Fruit fly (Drosophila melanogaster) whole organism, embryonic: ENCODE measurements around the gene Ssk.

Experiments used
- Atf-2 ChIP-seq: fragments of 200-800 bp; sonication (Bioruptor generic); optimal IDR thresholded peaks from 2 replicates; lab custom pipeline; 2016; ENCODE audit warnings: missing biosample characterization, missing genetic modification characterization
- CG12071 ChIP-seq: fragments of 200-800 bp; sonication (Bioruptor generic); optimal IDR thresholded peaks from 3 replicates; lab custom pipeline; 2018; ENCODE audit warnings: missing biosample characterization, mild to moderate bottlenecking, missing genetic modification characterization
- CG12299 ChIP-seq: fragments of 200-800 bp; sonication (Bioruptor generic); optimal IDR thresholded peaks from 2 replicates; lab custom pipeline; 2018; ENCODE audit warnings: missing biosample characterization, mild to moderate bottlenecking, missing genetic modification characterization
- CG12391 ChIP-seq: fragments of 200-800 bp; sonication (Bioruptor generic); optimal IDR thresholded peaks from 3 replicates; lab custom pipeline; 2018; ENCODE audit warnings: missing biosample characterization, mild to moderate bottlenecking, missing genetic modification characterization, moderate library complexity
- CG13287 ChIP-seq: fragments of 200-800 bp; sonication (Bioruptor generic); IDR thresholded peaks from 2 replicates; pipeline ENCODE4 v1.3.6; 2022; ENCODE audit warnings: missing biosample characterization, missing genetic modification characterization; ENCODE audit not compliant: partially characterized antibody
- CG15073 ChIP-seq: fragments of 200-800 bp; sonication (Bioruptor generic); optimal IDR thresholded peaks from 2 replicates; lab custom pipeline; 2016; ENCODE audit warnings: missing biosample characterization, missing genetic modification characterization
- CG1602 ChIP-seq: fragments of 200-800 bp; sonication (Bioruptor generic); optimal IDR thresholded peaks from 3 replicates; lab custom pipeline; 2016; ENCODE audit warnings: missing biosample characterization, missing genetic modification characterization
- CG16815 ChIP-seq: fragments of 200-800 bp; sonication (Bioruptor generic); optimal IDR thresholded peaks from 3 replicates; lab custom pipeline; 2017; ENCODE audit warnings: missing biosample characterization, mild to moderate bottlenecking, missing genetic modification characterization
- CG17612 ChIP-seq: fragments of 200-800 bp; sonication (Bioruptor generic); IDR thresholded peaks from 2 replicates; pipeline ENCODE4 v1.3.6; 2022; ENCODE audit warnings: missing biosample characterization, missing genetic modification characterization
- CG18262 ChIP-seq: fragments of 200-800 bp; optimal IDR thresholded peaks from 3 replicates; lab custom pipeline; 2019; ENCODE audit warnings: missing biosample characterization, mild to moderate bottlenecking, missing genetic modification characterization, moderate library complexity
- CG18599 ChIP-seq: fragments of 200-800 bp; sonication (Bioruptor generic); optimal IDR thresholded peaks from 3 replicates; lab custom pipeline; 2017; ENCODE audit warnings: missing biosample characterization, missing genetic modification characterization, mild to moderate bottlenecking, moderate library complexity, missing genetic modification reagents
- CG32767 ChIP-seq: fragments of 200-800 bp; sonication (Bioruptor generic); IDR thresholded peaks from 2 replicates; pipeline ENCODE4 v1.3.6; 2022; ENCODE audit warnings: missing biosample characterization, missing genetic modification characterization
- CG33557 ChIP-seq: fragments of 200-800 bp; sonication (Bioruptor generic); optimal IDR thresholded peaks from 2 replicates; lab custom pipeline; 2019; ENCODE audit warnings: missing biosample characterization, mild to moderate bottlenecking, missing genetic modification characterization, moderate library complexity
- CG3407 ChIP-seq: fragments of 200-800 bp; sonication (Bioruptor generic); optimal IDR thresholded peaks from 2 replicates; lab custom pipeline; 2018; ENCODE audit warnings: missing biosample characterization, mild to moderate bottlenecking, missing genetic modification characterization
- CG4820 ChIP-seq: fragments of 200-800 bp; sonication (Bioruptor generic); optimal IDR thresholded peaks from 3 replicates; lab custom pipeline; 2016; ENCODE audit warnings: missing biosample characterization, missing genetic modification characterization
- CG6683 ChIP-seq: fragments of 200-800 bp; sonication (Bioruptor generic); optimal IDR thresholded peaks from 2 replicates; lab custom pipeline; 2017; ENCODE audit warnings: missing biosample characterization, mild to moderate bottlenecking, missing genetic modification characterization, missing genetic modification reagents
- CG8089 ChIP-seq: fragments of 200-800 bp; sonication (Bioruptor generic); optimal IDR thresholded peaks from 3 replicates; lab custom pipeline; 2016; ENCODE audit warnings: missing biosample characterization, missing genetic modification characterization
- CG8924 ChIP-seq: fragments of 200-800 bp; optimal IDR thresholded peaks from 3 replicates; lab custom pipeline; 2019; ENCODE audit warnings: missing biosample characterization, mild to moderate bottlenecking, missing genetic modification characterization, moderate library complexity
- CG9932 ChIP-seq: fragments of 200-800 bp; sonication (Bioruptor generic); IDR thresholded peaks from 2 replicates; pipeline ENCODE4 v1.3.6; 2022; ENCODE audit warnings: missing biosample characterization, missing genetic modification characterization
- D19A ChIP-seq: fragments of 200-800 bp; optimal IDR thresholded peaks from 3 replicates; lab custom pipeline; 2019; ENCODE audit warnings: missing biosample characterization, mild to moderate bottlenecking, missing genetic modification characterization, moderate library complexity
- Doc3 ChIP-seq: fragments of 200-800 bp; sonication (Bioruptor generic); IDR thresholded peaks from 3 replicates; pipeline ENCODE4 v1.3.6; 2022; ENCODE audit warnings: missing biosample characterization, missing genetic modification characterization; ENCODE audit not compliant: partially characterized antibody
- ERR ChIP-seq: fragments of 200-800 bp; sonication (Bioruptor generic); optimal IDR thresholded peaks from 2 replicates; lab custom pipeline; 2016; ENCODE audit warnings: missing biosample characterization, missing genetic modification characterization
- Fer3 ChIP-seq: fragments of 200-800 bp; sonication (Bioruptor generic); optimal IDR thresholded peaks from 2 replicates; lab custom pipeline; 2018; ENCODE audit warnings: missing biosample characterization, mild to moderate bottlenecking, missing genetic modification characterization, moderate library complexity
- HmgZ ChIP-seq: fragments of 200-800 bp; sonication (Bioruptor generic); optimal IDR thresholded peaks from 2 replicates; lab custom pipeline; 2018; ENCODE audit warnings: missing biosample characterization, mild to moderate bottlenecking, missing genetic modification characterization
- MTF-1 ChIP-seq: fragments of 200-800 bp; sonication (Bioruptor generic); optimal IDR thresholded peaks from 2 replicates; lab custom pipeline; 2018; ENCODE audit warnings: missing biosample characterization, mild to moderate bottlenecking, missing genetic modification characterization, borderline replicate concordance
- Ptx1 ChIP-seq: fragments of 200-800 bp; sonication (Bioruptor generic); IDR thresholded peaks from 2 replicates; pipeline ENCODE4 v1.3.6; 2022; ENCODE audit warnings: missing biosample characterization, missing genetic modification characterization
- Ravus ChIP-seq: fragments of 200-800 bp; sonication (Bioruptor generic); IDR thresholded peaks from 2 replicates; pipeline ENCODE4 v1.3.6; 2022; ENCODE audit warnings: missing biosample characterization, missing genetic modification characterization
- Side ChIP-seq: fragments of 200-800 bp; sonication (Bioruptor generic); optimal IDR thresholded peaks from 2 replicates; lab custom pipeline; 2016; ENCODE audit warnings: missing biosample characterization, missing genetic modification characterization
- Taf1 ChIP-seq: fragments of 200-800 bp; sonication (Bioruptor generic); IDR thresholded peaks from 2 replicates; pipeline ENCODE4 v1.3.6; 2022; ENCODE audit warnings: missing biosample characterization, missing genetic modification characterization
- amos ChIP-seq: fragments of 200-800 bp; sonication (Bioruptor generic); IDR thresholded peaks from 2 replicates; pipeline ENCODE4 v1.3.6; 2022; ENCODE audit warnings: missing biosample characterization, missing genetic modification characterization; ENCODE audit not compliant: partially characterized antibody
- aop ChIP-seq: fragments of 200-800 bp; sonication (Bioruptor generic); IDR thresholded peaks from 2 replicates; pipeline ENCODE4 v1.3.6; 2022; ENCODE audit warnings: missing biosample characterization, missing genetic modification characterization
- bbx ChIP-seq: fragments of 200-800 bp; sonication (Bioruptor generic); IDR thresholded peaks from 2 replicates; pipeline ENCODE4 v1.3.6; 2022; ENCODE audit warnings: missing biosample characterization, missing genetic modification characterization; ENCODE audit not compliant: partially characterized antibody
- cato ChIP-seq: fragments of 200-800 bp; sonication (Bioruptor generic); optimal IDR thresholded peaks from 2 replicates; lab custom pipeline; 2016; ENCODE audit warnings: missing biosample characterization, missing genetic modification characterization, borderline replicate concordance
- ci ChIP-seq: fragments of 200-800 bp; sonication (Bioruptor generic); IDR thresholded peaks from 3 replicates; pipeline ENCODE4 v1.3.6; 2022; ENCODE audit warnings: missing biosample characterization, missing genetic modification characterization
- crp ChIP-seq, 2 experiments: fragments of 200-800 bp; sonication (Bioruptor generic); optimal IDR thresholded peaks; 2 replicates in 1 of 2; 3 replicates in 1 of 2; lab custom pipeline; 2017; ENCODE audit warnings: missing biosample characterization in 2 of 2, missing genetic modification characterization in 2 of 2, mild to moderate bottlenecking in 1 of 2, moderate library complexity in 1 of 2
- cwo ChIP-seq: fragments of 200-800 bp; sonication (Bioruptor generic); optimal IDR thresholded peaks from 3 replicates; lab custom pipeline; 2017; ENCODE audit warnings: missing biosample characterization, missing genetic modification characterization, mild to moderate bottlenecking, moderate library complexity, missing genetic modification reagents
- dmrt99B ChIP-seq: fragments of 200-800 bp; sonication (Bioruptor generic); optimal IDR thresholded peaks from 2 replicates; lab custom pipeline; 2018; ENCODE audit warnings: missing biosample characterization, mild to moderate bottlenecking, missing genetic modification characterization, moderate library complexity
- eyg ChIP-seq: fragments of 200-800 bp; sonication (Bioruptor generic); optimal IDR thresholded peaks from 3 replicates; lab custom pipeline; 2016; ENCODE audit warnings: missing biosample characterization, missing genetic modification characterization
- fru ChIP-seq: fragments of >200 bp; optimal IDR thresholded peaks from 2 replicates; lab custom pipeline; 2017
- gcm ChIP-seq: fragments of 200-800 bp; sonication (Bioruptor generic); optimal IDR thresholded peaks from 2 replicates; lab custom pipeline; 2019; ENCODE audit warnings: missing biosample characterization, mild to moderate bottlenecking, missing genetic modification characterization, moderate library complexity
- grn ChIP-seq: fragments of 200-800 bp; sonication (Bioruptor generic); optimal IDR thresholded peaks from 3 replicates; lab custom pipeline; 2017; ENCODE audit warnings: missing biosample characterization, missing genetic modification characterization
- gro ChIP-seq: fragments of 200-800 bp; sonication (Bioruptor generic); optimal IDR thresholded peaks from 2 replicates; lab custom pipeline; 2016; ENCODE audit warnings: missing biosample characterization, missing genetic modification characterization
- hb ChIP-seq: fragments of 200-800 bp; sonication (Bioruptor generic); IDR thresholded peaks from 3 replicates; pipeline ENCODE4 v1.3.6; 2022; ENCODE audit warnings: missing biosample characterization, missing genetic modification characterization; ENCODE audit not compliant: partially characterized antibody
- mam ChIP-seq: fragments of 200-800 bp; sonication (Bioruptor generic); optimal IDR thresholded peaks from 3 replicates; lab custom pipeline; 2016; ENCODE audit warnings: missing biosample characterization, missing genetic modification characterization
- nau ChIP-seq: fragments of 200-800 bp; sonication (Bioruptor generic); optimal IDR thresholded peaks from 3 replicates; lab custom pipeline; 2017; ENCODE audit warnings: missing biosample characterization, mild to moderate bottlenecking, missing genetic modification characterization, missing genetic modification reagents
- phol ChIP-seq: fragments of 200-800 bp; sonication (Bioruptor generic); optimal IDR thresholded peaks from 3 replicates; lab custom pipeline; 2018; ENCODE audit warnings: missing biosample characterization, mild to moderate bottlenecking, missing genetic modification characterization, moderate library complexity
- pros ChIP-seq: fragments of 200-800 bp; sonication (Bioruptor generic); optimal IDR thresholded peaks from 3 replicates; lab custom pipeline; 2019; ENCODE audit warnings: missing biosample characterization, mild to moderate bottlenecking, missing genetic modification characterization, moderate library complexity
- row ChIP-seq: fragments of 200-800 bp; sonication (Bioruptor generic); IDR thresholded peaks from 3 replicates; pipeline ENCODE4 v1.3.6; 2022; ENCODE audit warnings: missing biosample characterization, missing genetic modification characterization
- sc ChIP-seq, 3 experiments: fragments of >200 bp in 2 of 3; fragments of 200-800 bp in 1 of 3; sonication (Bioruptor generic) in 1 of 3; optimal IDR thresholded peaks; 2 replicates in 2 of 3; 3 replicates in 1 of 3; lab custom pipeline; 2017; ENCODE audit warnings: mild to moderate bottlenecking in 1 of 3, missing biosample characterization in 1 of 3, missing genetic modification characterization in 1 of 3, missing genetic modification reagents in 1 of 3
- sd ChIP-seq: fragments of 200-800 bp; sonication (Bioruptor generic); optimal IDR thresholded peaks from 3 replicates; lab custom pipeline; 2018; ENCODE audit warnings: missing biosample characterization, mild to moderate bottlenecking, missing genetic modification characterization, moderate library complexity
- ttk ChIP-seq: fragments of 200-800 bp; sonication (Bioruptor generic); IDR thresholded peaks from 2 replicates; pipeline ENCODE4 v2.1.2; 2022; ENCODE audit warnings: missing biosample characterization, missing genetic modification characterization

Gene Ssk

dm6 chr3L:20192872-20193747 is 4.8 kb downstream of the Ssk start (continued):
- TF ChIP-seq CG33557 (no peak), CG9932 (GFP tag; lab: Robert Waterston, UW) (peak; percentile 24; the same call in 1 of the 2 replicates), Doc3 (GFP tag; lab: Robert Waterston, UW) (no peak), nau (GFP tag; lab: Kevin White, UChicago) (no peak), CG1602 (GFP tag; lab: Kevin White, UChicago) (no peak), CG15073 (no peak), CG32767 (GFP tag; lab: Robert Waterston, UW) (no peak), mam (no peak), CG3407 (GFP tag; lab: Kevin White, UChicago) (no peak), gcm (GFP tag; lab: Kevin White, UChicago) (no peak), fru (lab: Kevin White, UChicago) (no peak), HmgZ (tag; lab: Kevin White, UChicago) (peak; percentile 40), CG12391 (no peak), Taf1 (no peak), bbx (GFP tag; lab: Robert Waterston, UW) (no peak), CG17612 (no peak), amos (GFP tag; lab: Robert Waterston, UW) (no peak), dmrt99B (tag; lab: Kevin White, UChicago) (no peak), row (peak; percentile 27; the same call in 1 of the 3 replicates), ttk (no peak), Atf-2 (GFP tag; lab: Kevin White, UChicago) (no peak), MTF-1 (GFP tag; lab: Kevin White, UChicago) (no peak), CG18599 (GFP tag; lab: Kevin White, UChicago) (no peak), hb (no peak), CG12299 (tag; lab: Kevin White, UChicago) (no peak), CG18262 (tag; lab: Kevin White, UChicago) (no peak), cato (GFP tag; lab: Kevin White, UChicago) (no peak), CG12071 (GFP tag; lab: Kevin White, UChicago) (no peak), CG13287 (no peak), Fer3 (no peak), phol (tag; lab: Kevin White, UChicago) (no peak), Side (no peak), sc (optimal IDR thresholded peaks at IDR 0.05; lab: Kevin White, UChicago) (no peak), sc (GFP tag; optimal IDR thresholded peaks at IDR 0.05; lab: Kevin White, UChicago) (no peak), crp (GFP tag; optimal IDR thresholded peaks at IDR 0.05; lab: Kevin White, UChicago) (no peak), CG8089 (GFP tag; lab: Kevin White, UChicago) (no peak), Ravus (GFP tag; lab: Robert Waterston, UW) (no peak), CG8924 (tag; lab: Kevin White, UChicago) (no peak)

dm6 chr3L:20193748-20194058 is 5.4 kb downstream of the Ssk start:
- TF ChIP-seq D19A (tag; lab: Kevin White, UChicago) (no peak), aop (GFP tag; lab: Robert Waterston, UW) (no peak), gro (GFP tag; lab: Kevin White, UChicago) (peak; percentile 7), eyg (GFP tag; lab: Kevin White, UChicago) (no peak), CG16815 (GFP tag; lab: Kevin White, UChicago) (no peak), sd (peak; percentile 42), ci (GFP tag; lab: Robert Waterston, UW) (no peak), pros (GFP tag; lab: Kevin White, UChicago) (no peak), Ptx1 (no peak), ERR (GFP tag; lab: Kevin White, UChicago) (no peak), cwo (peak; percentile 35), CG6683 (GFP tag; lab: Kevin White, UChicago) (no peak), grn (GFP tag; lab: Kevin White, UChicago) (peak; percentile 73), CG4820 (GFP tag; lab: Kevin White, UChicago) (no peak)
